Worm (Caenorhabditis elegans) whole organism, L4/young adult: Measurements from ENCODE around the gene B0228.9.

Experiments used
- W03F9.2 ChIP-seq: fragments of 150-350 bp; optimal IDR thresholded peaks from 2 replicates; lab custom pipeline; 2014; ENCODE audit warnings: missing biosample characterization, missing genetic modification characterization
- dao-5 ChIP-seq: sonication (generic microtip); optimal IDR thresholded peaks from 2 replicates; lab custom pipeline; 2016; ENCODE audit warnings: missing genotype, missing genetic modification characterization, moderate library complexity, missing compliant biosample characterization
- him-1 ChIP-seq: sonication (generic microtip); optimal IDR thresholded peaks from 2 replicates; lab custom pipeline; 2016; ENCODE audit warnings: missing genotype, missing genetic modification reagents, missing genetic modification characterization, missing compliant biosample characterization

ce11 chrII:7765456-7765855 lies 2.0 kb upstream of the B0228.9 start, which contains the start of gene srh-39:
- TF ChIP-seq W03F9.2 (tag; lab: Kevin White, UChicago) (no peak), him-1 (no peak), dao-5 (tag; lab: Kevin White, UChicago) (no peak)
